Fruit fly (Drosophila melanogaster) whole organism, embryonic: ENCODE results near the gene Adgf-C.
A peak's percentile ranks its signal among the peaks of the same experiment; 100 is the strongest.

Experiments
- Aef1 ChIP-seq: fragments of 200-800 bp; sonication (Bioruptor generic); IDR thresholded peaks from 3 replicates; pipeline ENCODE4 v1.3.6; 2022; ENCODE audit warnings: missing biosample characterization, missing genetic modification characterization
- CG10209 ChIP-seq: fragments of 200-800 bp; sonication (Bioruptor generic); optimal IDR thresholded peaks from 3 replicates; lab custom pipeline; 2017; ENCODE audit warnings: missing biosample characterization, mild to moderate bottlenecking, missing genetic modification characterization, missing genetic modification reagents
- CG10267 ChIP-seq: fragments of 200-800 bp; sonication (Bioruptor generic); optimal IDR thresholded peaks from 2 replicates; lab custom pipeline; 2018; ENCODE audit warnings: missing biosample characterization, mild to moderate bottlenecking, missing genetic modification characterization, moderate library complexity
- CG10462 ChIP-seq: fragments of 200-800 bp; sonication (Bioruptor generic); optimal IDR thresholded peaks from 2 replicates; lab custom pipeline; 2016; ENCODE audit warnings: missing biosample characterization, missing genetic modification characterization
- CG11085 ChIP-seq: fragments of 200-800 bp; sonication (Bioruptor generic); IDR thresholded peaks from 2 replicates; pipeline ENCODE4 v1.3.6; 2022; ENCODE audit warnings: missing biosample characterization, missing genetic modification characterization
- CG11560 ChIP-seq: fragments of 200-800 bp; sonication (Bioruptor generic); IDR thresholded peaks from 3 replicates; pipeline ENCODE4 v1.3.6; 2022; ENCODE audit warnings: missing biosample characterization, missing genetic modification characterization
- CG12219 ChIP-seq: fragments of 200-800 bp; sonication (Bioruptor generic); optimal IDR thresholded peaks from 3 replicates; lab custom pipeline; 2018; ENCODE audit warnings: missing biosample characterization, mild to moderate bottlenecking, missing genetic modification characterization
- CG12299 ChIP-seq: fragments of 200-800 bp; sonication (Bioruptor generic); optimal IDR thresholded peaks from 2 replicates; lab custom pipeline; 2018; ENCODE audit warnings: missing biosample characterization, mild to moderate bottlenecking, missing genetic modification characterization
- CG12744 ChIP-seq: fragments of 200-800 bp; sonication (Bioruptor generic); optimal IDR thresholded peaks from 2 replicates; lab custom pipeline; 2016; ENCODE audit warnings: missing biosample characterization, missing genetic modification characterization
- CG13296 ChIP-seq: fragments of 200-800 bp; sonication (Bioruptor generic); optimal IDR thresholded peaks from 3 replicates; lab custom pipeline; 2018; ENCODE audit warnings: missing biosample characterization, mild to moderate bottlenecking, missing genetic modification characterization
- CG15011 ChIP-seq: fragments of 200-800 bp; sonication (Bioruptor generic); optimal IDR thresholded peaks from 3 replicates; lab custom pipeline; 2018; ENCODE audit warnings: missing biosample characterization, mild to moderate bottlenecking, missing genetic modification characterization
- CG1647 ChIP-seq: fragments of 200-800 bp; sonication (Bioruptor generic); optimal IDR thresholded peaks from 3 replicates; lab custom pipeline; 2016; ENCODE audit warnings: missing biosample characterization, missing genetic modification characterization
- CG2712 ChIP-seq: fragments of 200-800 bp; optimal IDR thresholded peaks from 3 replicates; lab custom pipeline; 2019; ENCODE audit warnings: missing biosample characterization, mild to moderate bottlenecking, missing genetic modification characterization, moderate library complexity
- CG31365 ChIP-seq: fragments of 200-800 bp; sonication (Bioruptor generic); optimal IDR thresholded peaks from 2 replicates; lab custom pipeline; 2018; ENCODE audit warnings: missing biosample characterization, mild to moderate bottlenecking, missing genetic modification characterization
- CG3163 ChIP-seq: fragments of 200-800 bp; sonication (Bioruptor generic); optimal IDR thresholded peaks from 3 replicates; lab custom pipeline; 2016; ENCODE audit warnings: missing biosample characterization, missing genetic modification characterization
- CG3407 ChIP-seq: fragments of 200-800 bp; sonication (Bioruptor generic); optimal IDR thresholded peaks from 2 replicates; lab custom pipeline; 2018; ENCODE audit warnings: missing biosample characterization, mild to moderate bottlenecking, missing genetic modification characterization
- CG3726 ChIP-seq: fragments of 200-800 bp; sonication (Bioruptor generic); IDR thresholded peaks from 3 replicates; pipeline ENCODE4, ENCODE4 v1.3.6; 2022; ENCODE audit warnings: missing biosample characterization, missing genetic modification characterization
- CG4328 ChIP-seq: fragments of 200-800 bp; sonication (Bioruptor generic); optimal IDR thresholded peaks from 3 replicates; lab custom pipeline; 2017; ENCODE audit warnings: missing biosample characterization, missing genetic modification reagents, missing genetic modification characterization
- CG6689 ChIP-seq: fragments of 200-800 bp; sonication (Bioruptor generic); IDR thresholded peaks from 2 replicates; pipeline ENCODE4 v1.3.6; 2022; ENCODE audit warnings: missing biosample characterization, missing genetic modification characterization
- CG7745 ChIP-seq: fragments of 200-800 bp; sonication (Bioruptor generic); optimal IDR thresholded peaks from 2 replicates; lab custom pipeline; 2018; ENCODE audit warnings: missing biosample characterization, mild to moderate bottlenecking, missing genetic modification characterization, moderate library complexity
- CG7928 ChIP-seq: fragments of 200-800 bp; sonication (Bioruptor generic); optimal IDR thresholded peaks from 2 replicates; lab custom pipeline; 2017; ENCODE audit warnings: missing biosample characterization, mild to moderate bottlenecking, missing genetic modification characterization
- CG8478 ChIP-seq: fragments of >200 bp; optimal IDR thresholded peaks from 2 replicates; lab custom pipeline; 2018
- Deaf1 ChIP-seq: fragments of 200-800 bp; optimal IDR thresholded peaks from 3 replicates; lab custom pipeline; 2019; ENCODE audit warnings: missing biosample characterization, mild to moderate bottlenecking, missing genetic modification characterization, moderate library complexity
- Dref ChIP-seq: fragments of 200-800 bp; sonication (Bioruptor generic); IDR thresholded peaks from 2 replicates; pipeline ENCODE4 v1.3.6; 2022; ENCODE audit warnings: missing biosample characterization, missing genetic modification characterization
- E2f1 ChIP-seq: fragments of 200-800 bp; sonication (Bioruptor generic); IDR thresholded peaks from 2 replicates; pipeline ENCODE4 v1.3.6; 2022; ENCODE audit warnings: missing biosample characterization, missing genetic modification characterization
- HLH4C ChIP-seq: fragments of 200-800 bp; sonication (Bioruptor generic); IDR thresholded peaks from 3 replicates; pipeline ENCODE4 v1.3.6; 2022; ENCODE audit warnings: missing biosample characterization, missing genetic modification characterization; ENCODE audit not compliant: partially characterized antibody
- Myb ChIP-seq: fragments of 200-800 bp; sonication (Bioruptor generic); optimal IDR thresholded peaks from 2 replicates; lab custom pipeline; 2016; ENCODE audit warnings: missing biosample characterization, missing genetic modification characterization
- Oaz ChIP-seq: fragments of 200-800 bp; sonication (Bioruptor generic); IDR thresholded peaks from 2 replicates; pipeline ENCODE4 v1.3.6; 2022; ENCODE audit warnings: missing biosample characterization, missing genetic modification characterization
- Sox100B ChIP-seq: fragments of 200-800 bp; sonication (Bioruptor generic); optimal IDR thresholded peaks from 3 replicates; lab custom pipeline; 2018; ENCODE audit warnings: missing biosample characterization, mild to moderate bottlenecking, missing genetic modification characterization
- al ChIP-seq: fragments of 200-800 bp; sonication (Bioruptor generic); IDR thresholded peaks from 2 replicates; pipeline ENCODE4 v1.3.6; 2022; ENCODE audit warnings: missing biosample characterization, missing genetic modification characterization
- ash1 ChIP-seq: fragments of 200-800 bp; sonication (Bioruptor generic); optimal IDR thresholded peaks from 2 replicates; lab custom pipeline; 2018; ENCODE audit warnings: missing biosample characterization, mild to moderate bottlenecking, missing genetic modification characterization
- az2 ChIP-seq: fragments of 200-800 bp; sonication (Bioruptor generic); optimal IDR thresholded peaks from 3 replicates; lab custom pipeline; 2016; ENCODE audit warnings: missing biosample characterization, missing genetic modification characterization
- bab2 ChIP-seq: fragments of 200-800 bp; sonication (Bioruptor generic); optimal IDR thresholded peaks from 2 replicates; lab custom pipeline; 2016; ENCODE audit warnings: missing biosample characterization, missing genetic modification characterization
- bigmax ChIP-seq: fragments of 200-800 bp; sonication (Bioruptor generic); optimal IDR thresholded peaks from 2 replicates; lab custom pipeline; 2018; ENCODE audit warnings: missing biosample characterization, mild to moderate bottlenecking, missing genetic modification characterization
- br ChIP-seq: fragments of >200 bp; optimal IDR thresholded peaks from 2 replicates; lab custom pipeline; 2017
- cad ChIP-seq: fragments of >200 bp; optimal IDR thresholded peaks from 2 replicates; lab custom pipeline; 2017; ENCODE audit warnings: missing biosample characterization, missing genetic modification characterization
- cg ChIP-seq: fragments of 200-800 bp; sonication (Bioruptor generic); optimal IDR thresholded peaks from 3 replicates; lab custom pipeline; 2019; ENCODE audit warnings: missing biosample characterization, mild to moderate bottlenecking, missing genetic modification characterization, moderate library complexity
- emc ChIP-seq: fragments of 200-800 bp; sonication (Bioruptor generic); optimal IDR thresholded peaks from 2 replicates; lab custom pipeline; 2016; ENCODE audit warnings: missing biosample characterization, missing genetic modification characterization
- eyg ChIP-seq: fragments of 200-800 bp; sonication (Bioruptor generic); optimal IDR thresholded peaks from 3 replicates; lab custom pipeline; 2016; ENCODE audit warnings: missing biosample characterization, missing genetic modification characterization
- gem ChIP-seq: fragments of 200-800 bp; sonication (Bioruptor generic); optimal IDR thresholded peaks from 2 replicates; lab custom pipeline; 2019; ENCODE audit warnings: missing biosample characterization, mild to moderate bottlenecking, missing genetic modification characterization, moderate library complexity
- grn ChIP-seq: fragments of 200-800 bp; sonication (Bioruptor generic); optimal IDR thresholded peaks from 3 replicates; lab custom pipeline; 2017; ENCODE audit warnings: missing biosample characterization, missing genetic modification characterization
- gsb-n ChIP-seq: fragments of 200-800 bp; sonication (Bioruptor generic); optimal IDR thresholded peaks from 3 replicates; lab custom pipeline; 2018; ENCODE audit warnings: missing biosample characterization, mild to moderate bottlenecking, missing genetic modification characterization
- her ChIP-seq: fragments of 200-800 bp; sonication (Bioruptor generic); optimal IDR thresholded peaks from 2 replicates; lab custom pipeline; 2016; ENCODE audit warnings: missing biosample characterization, missing genetic modification characterization
- insv ChIP-seq, 2 experiments: fragments of 200-800 bp; sonication (Bioruptor generic); optimal IDR thresholded peaks; 3 replicates each; lab custom pipeline; 2016 to 2018; ENCODE audit warnings: missing biosample characterization in 2 of 2, missing genetic modification characterization in 2 of 2
- mld ChIP-seq: fragments of 200-800 bp; sonication (Bioruptor generic); IDR thresholded peaks from 3 replicates; pipeline ENCODE4 v1.3.6; 2022; ENCODE audit warnings: missing biosample characterization, missing genetic modification characterization; ENCODE audit not compliant: partially characterized antibody
- psq ChIP-seq: fragments of 200-800 bp; sonication (Bioruptor generic); optimal IDR thresholded peaks from 2 replicates; lab custom pipeline; 2017; ENCODE audit warnings: missing biosample characterization, missing genetic modification characterization
- pzg ChIP-seq: fragments of 200-800 bp; sonication (Bioruptor generic); optimal IDR thresholded peaks from 3 replicates; lab custom pipeline; 2018; ENCODE audit warnings: missing biosample characterization, mild to moderate bottlenecking, missing genetic modification characterization, moderate library complexity
- slp2 ChIP-seq: fragments of 200-800 bp; sonication (Bioruptor generic); optimal IDR thresholded peaks from 2 replicates; lab custom pipeline; 2016; ENCODE audit warnings: missing biosample characterization, missing genetic modification characterization
- vvl ChIP-seq: fragments of 200-800 bp; sonication (Bioruptor generic); IDR thresholded peaks from 2 replicates; pipeline ENCODE4 v1.3.6; 2022; ENCODE audit warnings: missing biosample characterization, missing genetic modification characterization
- z ChIP-seq: fragments of 200-800 bp; sonication (Bioruptor generic); IDR thresholded peaks from 3 replicates; pipeline ENCODE4 v1.3.6; 2022; ENCODE audit warnings: missing biosample characterization, missing genetic modification characterization

Adgf-C gene

dm6 chr3R:13686371-13687211, 20.0 kb upstream of the Adgf-C start, which contains the start of gene omd (continued):
- TF ChIP-seq CG31365 (tag; lab: Kevin White, UChicago), result peak; percentile 45
- peak; percentile 75 for TF ChIP-seq CG13296 (GFP tag; lab: Kevin White, UChicago)
- TF ChIP-seq CG10462 (GFP tag; lab: Kevin White, UChicago), result peak; percentile 31
- peak; percentile 81 for TF ChIP-seq grn (GFP tag; lab: Kevin White, UChicago)
- TF ChIP-seq CG4328 (GFP tag; lab: Kevin White, UChicago), result peak; percentile 79
- no peak for TF ChIP-seq CG7745 (tag; lab: Kevin White, UChicago)
- TF ChIP-seq Sox100B (GFP tag; lab: Kevin White, UChicago), result peak; percentile 70
- no peak for TF ChIP-seq Dref
- peak; percentile 61 for TF ChIP-seq psq (GFP tag; lab: Kevin White, UChicago)
- TF ChIP-seq Aef1 (GFP tag; lab: Robert Waterston, UW), result peak; percentile 44; the same call in 2 of the 3 replicates
- TF ChIP-seq CG15011 (GFP tag; lab: Kevin White, UChicago), result peak; percentile 70
- TF ChIP-seq CG10267 (tag; lab: Kevin White, UChicago), result peak; percentile 2
- peak; percentile 42 for TF ChIP-seq CG12299 (tag; lab: Kevin White, UChicago)
- no peak for TF ChIP-seq CG1647
- peak; percentile 14 for TF ChIP-seq CG12744 (GFP tag; lab: Kevin White, UChicago)
- no peak for TF ChIP-seq emc (GFP tag; lab: Kevin White, UChicago)
- TF ChIP-seq az2 (GFP tag; lab: Kevin White, UChicago), result no peak
- no peak for TF ChIP-seq bigmax (GFP tag; lab: Kevin White, UChicago)
- peak; percentile 41 for TF ChIP-seq CG3163 (GFP tag; lab: Kevin White, UChicago)
- TF ChIP-seq pzg (GFP tag; lab: Kevin White, UChicago), result peak; percentile 11
- TF ChIP-seq insv (GFP tag; optimal IDR thresholded peaks at IDR 0.05; lab: Kevin White, UChicago), result no peak
- no peak for TF ChIP-seq Deaf1 (tag; lab: Kevin White, UChicago)
- no peak for TF ChIP-seq cad (GFP tag; lab: Kevin White, UChicago)
- no peak for TF ChIP-seq HLH4C (GFP tag; lab: Robert Waterston, UW)
- TF ChIP-seq cg (GFP tag; lab: Kevin White, UChicago), result peak; percentile 75
- no peak for TF ChIP-seq CG3726 (GFP tag; lab: Robert Waterston, UW)
- 0 out of 3 replicates have a peak, but pooled peaks have one; percentile 24 for TF ChIP-seq z (GFP tag; lab: Robert Waterston, UW)
- TF ChIP-seq vvl (GFP tag; lab: Robert Waterston, UW), result peak; percentile 64
- peak; percentile 69 for TF ChIP-seq eyg (GFP tag; lab: Kevin White, UChicago)
- no peak for TF ChIP-seq CG11560 (tag; lab: Robert Waterston, UW)
- TF ChIP-seq bab2 (GFP tag; lab: Kevin White, UChicago), result peak; percentile 79
- no peak for TF ChIP-seq slp2
- TF ChIP-seq CG11085 (GFP tag; lab: Robert Waterston, UW), result no peak
- no peak for TF ChIP-seq CG2712 (tag; lab: Kevin White, UChicago)
- TF ChIP-seq ash1 (GFP tag; lab: Kevin White, UChicago), result peak; percentile 64
- TF ChIP-seq CG8478 (lab: Kevin White, UChicago), result no peak
- TF ChIP-seq CG12219, result peak; percentile 61
- peak; percentile 28 for TF ChIP-seq Myb (GFP tag; lab: Kevin White, UChicago)
- TF ChIP-seq her, result peak; percentile 70
- peak; percentile 26; the same call in 1 of the 2 replicates for TF ChIP-seq al (GFP tag; lab: Robert Waterston, UW)
- TF ChIP-seq CG3407 (GFP tag; lab: Kevin White, UChicago), result peak; percentile 81
- no peak for TF ChIP-seq Oaz (GFP tag; lab: Robert Waterston, UW)
- no peak for TF ChIP-seq br
- TF ChIP-seq E2f1 (GFP tag; lab: Robert Waterston, UW), result peak; percentile 54; the same call in 1 of the 2 replicates
- TF ChIP-seq CG7928 (GFP tag; lab: Kevin White, UChicago), result peak; percentile 12
- no peak for TF ChIP-seq gem (tag; lab: Kevin White, UChicago)
- TF ChIP-seq mld (GFP tag; lab: Robert Waterston, UW), result no peak
- TF ChIP-seq CG10209, result peak; percentile 77
- TF ChIP-seq gsb-n (tag; lab: Kevin White, UChicago), result no peak
- TF ChIP-seq CG6689 (GFP tag; lab: Robert Waterston, UW), result peak; percentile 54; the same call in 1 of the 2 replicates
